Fruit fly (Drosophila melanogaster) whole organism, embryonic: Measurements from ENCODE around the gene Fum1.

Source experiments
- ATbp ChIP-seq: fragments of 200-800 bp; sonication (Bioruptor generic); optimal IDR thresholded peaks from 2 replicates; lab custom pipeline; 2017; ENCODE audit warnings: missing biosample characterization, mild to moderate bottlenecking, missing genetic modification characterization, missing genetic modification reagents
- Aef1 ChIP-seq: fragments of 200-800 bp; sonication (Bioruptor generic); IDR thresholded peaks from 3 replicates; pipeline ENCODE4 v1.3.6; 2022; ENCODE audit warnings: missing biosample characterization, missing genetic modification characterization
- Awh ChIP-seq: fragments of 200-800 bp; sonication (Bioruptor generic); IDR thresholded peaks from 2 replicates; pipeline ENCODE4, ENCODE4 v1.3.6; 2022; ENCODE audit warnings: missing biosample characterization, missing genetic modification characterization
- B-H1 ChIP-seq: fragments of 200-800 bp; sonication (Bioruptor generic); IDR thresholded peaks from 3 replicates; pipeline ENCODE4 v1.3.6; 2022; ENCODE audit warnings: missing biosample characterization, missing genetic modification characterization
- B-H2 ChIP-seq: fragments of 200-800 bp; sonication (Bioruptor generic); optimal IDR thresholded peaks from 2 replicates; lab custom pipeline; 2018; ENCODE audit warnings: missing biosample characterization, mild to moderate bottlenecking, missing genetic modification characterization
- Bdp1 ChIP-seq: fragments of 200-800 bp; sonication (Bioruptor generic); optimal IDR thresholded peaks from 3 replicates; lab custom pipeline; 2016; ENCODE audit warnings: missing biosample characterization, missing genetic modification characterization
- CG10462 ChIP-seq: fragments of 200-800 bp; sonication (Bioruptor generic); optimal IDR thresholded peaks from 2 replicates; lab custom pipeline; 2016; ENCODE audit warnings: missing biosample characterization, missing genetic modification characterization
- CG11093 ChIP-seq: fragments of 200-800 bp; sonication (Bioruptor generic); IDR thresholded peaks from 3 replicates; pipeline ENCODE4 v1.3.6; 2022; ENCODE audit warnings: missing biosample characterization, missing genetic modification characterization
- CG11456 ChIP-seq: fragments of 200-800 bp; sonication (Bioruptor generic); IDR thresholded peaks from 3 replicates; pipeline ENCODE4 v1.3.6; 2022; ENCODE audit warnings: missing biosample characterization, missing genetic modification characterization
- CG12659 ChIP-seq: fragments of 200-800 bp; sonication (Bioruptor generic); optimal IDR thresholded peaks from 3 replicates; lab custom pipeline; 2017; ENCODE audit warnings: mild to moderate bottlenecking, missing biosample characterization, missing genetic modification reagents, missing genetic modification characterization
- CG14014 ChIP-seq: fragments of 200-800 bp; sonication (Bioruptor generic); IDR thresholded peaks from 2 replicates; pipeline ENCODE4 v1.3.6; 2022; ENCODE audit warnings: missing biosample characterization, missing genetic modification characterization
- CG16813 ChIP-seq: fragments of 200-800 bp; sonication (Bioruptor generic); IDR thresholded peaks from 3 replicates; pipeline ENCODE4 v1.3.6; 2022; ENCODE audit warnings: missing biosample characterization, missing genetic modification characterization; ENCODE audit not compliant: partially characterized antibody
- CG17385 ChIP-seq: fragments of 200-800 bp; sonication (Bioruptor generic); optimal IDR thresholded peaks from 3 replicates; lab custom pipeline; 2018; ENCODE audit warnings: missing biosample characterization, mild to moderate bottlenecking, missing genetic modification characterization
- CG2129 ChIP-seq: fragments of 200-800 bp; sonication (Bioruptor generic); IDR thresholded peaks from 2 replicates; pipeline ENCODE4 v1.3.6; 2022; ENCODE audit warnings: missing biosample characterization, missing genetic modification characterization; ENCODE audit not compliant: partially characterized antibody
- CG2875 ChIP-seq: fragments of 200-800 bp; sonication (Bioruptor generic); optimal IDR thresholded peaks from 2 replicates; lab custom pipeline; 2017; ENCODE audit warnings: missing biosample characterization, mild to moderate bottlenecking, missing genetic modification characterization, missing genetic modification reagents
- CG32772 ChIP-seq: fragments of 200-800 bp; sonication (Bioruptor generic); IDR thresholded peaks from 2 replicates; pipeline ENCODE4 v1.3.6; 2022; ENCODE audit warnings: missing biosample characterization, missing genetic modification characterization
- CG3407 ChIP-seq: fragments of 200-800 bp; sonication (Bioruptor generic); optimal IDR thresholded peaks from 2 replicates; lab custom pipeline; 2018; ENCODE audit warnings: missing biosample characterization, mild to moderate bottlenecking, missing genetic modification characterization
- CG34376 ChIP-seq: fragments of 200-800 bp; sonication (Bioruptor generic); optimal IDR thresholded peaks from 2 replicates; lab custom pipeline; 2018; ENCODE audit warnings: missing biosample characterization, mild to moderate bottlenecking, missing genetic modification characterization
- CG4820 ChIP-seq: fragments of 200-800 bp; sonication (Bioruptor generic); optimal IDR thresholded peaks from 3 replicates; lab custom pipeline; 2016; ENCODE audit warnings: missing biosample characterization, missing genetic modification characterization
- CG7357 ChIP-seq: fragments of 200-800 bp; sonication (Bioruptor generic); IDR thresholded peaks from 3 replicates; pipeline ENCODE4 v1.3.6; 2022; ENCODE audit warnings: missing biosample characterization, missing genetic modification characterization
- CG7928 ChIP-seq: fragments of 200-800 bp; sonication (Bioruptor generic); optimal IDR thresholded peaks from 2 replicates; lab custom pipeline; 2017; ENCODE audit warnings: missing biosample characterization, mild to moderate bottlenecking, missing genetic modification characterization
- CG8089 ChIP-seq: fragments of 200-800 bp; sonication (Bioruptor generic); optimal IDR thresholded peaks from 3 replicates; lab custom pipeline; 2016; ENCODE audit warnings: missing biosample characterization, missing genetic modification characterization
- CkIIα-i1 ChIP-seq: fragments of 200-800 bp; sonication (Bioruptor generic); IDR thresholded peaks from 2 replicates; pipeline ENCODE4 v1.3.6; 2022; ENCODE audit warnings: missing biosample characterization, missing genetic modification characterization
- Dek ChIP-seq: fragments of 200-800 bp; sonication (Bioruptor generic); optimal IDR thresholded peaks from 3 replicates; lab custom pipeline; 2019; ENCODE audit warnings: missing biosample characterization, mild to moderate bottlenecking, missing genetic modification characterization, moderate library complexity
- Dfd ChIP-seq, 2 experiments: fragments of >200 bp; optimal IDR thresholded peaks; 2 replicates each; lab custom pipeline; 2017; ENCODE audit warnings: missing biosample characterization in 2 of 2, missing genetic modification characterization in 2 of 2
- Dip2 ChIP-seq: fragments of 200-800 bp; sonication (Bioruptor generic); IDR thresholded peaks from 2 replicates; pipeline ENCODE4 v1.3.6; 2022; ENCODE audit warnings: missing biosample characterization, missing genetic modification characterization
- Dip3 ChIP-seq: fragments of 200-800 bp; sonication (Bioruptor generic); optimal IDR thresholded peaks from 3 replicates; lab custom pipeline; 2016; ENCODE audit warnings: missing biosample characterization, missing genetic modification characterization
- HLH4C ChIP-seq: fragments of 200-800 bp; sonication (Bioruptor generic); IDR thresholded peaks from 3 replicates; pipeline ENCODE4 v1.3.6; 2022; ENCODE audit warnings: missing biosample characterization, missing genetic modification characterization; ENCODE audit not compliant: partially characterized antibody
- Nf-YA ChIP-seq: fragments of 200-800 bp; sonication (Bioruptor generic); IDR thresholded peaks from 2 replicates; pipeline ENCODE4 v1.3.6; 2022; ENCODE audit warnings: missing biosample characterization, missing genetic modification characterization
- Pdp1 ChIP-seq, 2 experiments: fragments of 200-800 bp; sonication (Bioruptor generic); optimal IDR thresholded peaks; 3 replicates each; lab custom pipeline; 2016; ENCODE audit warnings: missing biosample characterization in 2 of 2, missing genetic modification characterization in 2 of 2, mild to moderate bottlenecking in 1 of 2, moderate library complexity in 1 of 2
- Ptx1 ChIP-seq: fragments of 200-800 bp; sonication (Bioruptor generic); IDR thresholded peaks from 2 replicates; pipeline ENCODE4 v1.3.6; 2022; ENCODE audit warnings: missing biosample characterization, missing genetic modification characterization
- Side ChIP-seq: fragments of 200-800 bp; sonication (Bioruptor generic); optimal IDR thresholded peaks from 2 replicates; lab custom pipeline; 2016; ENCODE audit warnings: missing biosample characterization, missing genetic modification characterization
- Sox100B ChIP-seq: fragments of 200-800 bp; sonication (Bioruptor generic); optimal IDR thresholded peaks from 3 replicates; lab custom pipeline; 2018; ENCODE audit warnings: missing biosample characterization, mild to moderate bottlenecking, missing genetic modification characterization
- ato ChIP-seq: fragments of 200-800 bp; sonication (Bioruptor generic); IDR thresholded peaks from 2 replicates; pipeline ENCODE4 v1.3.6; 2022; ENCODE audit warnings: missing biosample characterization, missing genetic modification characterization; ENCODE audit not compliant: partially characterized antibody
- bowl ChIP-seq: fragments of 200-800 bp; sonication (Bioruptor generic); IDR thresholded peaks from 2 replicates; pipeline ENCODE4 v1.3.6; 2022; ENCODE audit warnings: missing biosample characterization, missing genetic modification characterization
- croc ChIP-seq: fragments of 200-800 bp; sonication (Bioruptor generic); conservative IDR thresholded peaks from 3 replicates; pipeline ENCODE4 v1.3.6; 2022; ENCODE audit warnings: missing biosample characterization, missing genetic modification characterization
- fd102C ChIP-seq: fragments of 200-800 bp; sonication (Bioruptor generic); optimal IDR thresholded peaks from 2 replicates; lab custom pipeline; 2018; ENCODE audit warnings: missing biosample characterization, mild to moderate bottlenecking, missing genetic modification characterization, moderate library complexity
- fd96Cb ChIP-seq: fragments of 200-800 bp; sonication (Bioruptor generic); optimal IDR thresholded peaks from 2 replicates; lab custom pipeline; 2018; ENCODE audit warnings: missing biosample characterization, mild to moderate bottlenecking, missing genetic modification characterization, moderate library complexity
- gsb ChIP-seq: fragments of 200-800 bp; sonication (Bioruptor generic); IDR thresholded peaks from 2 replicates; pipeline ENCODE4 v1.3.6; 2022; ENCODE audit warnings: missing biosample characterization, missing genetic modification characterization
- insv ChIP-seq, 2 experiments: fragments of 200-800 bp; sonication (Bioruptor generic); optimal IDR thresholded peaks; 3 replicates each; lab custom pipeline; 2016 to 2018; ENCODE audit warnings: missing biosample characterization in 2 of 2, missing genetic modification characterization in 2 of 2
- lab ChIP-seq: fragments of 200-800 bp; sonication (Bioruptor generic); optimal IDR thresholded peaks from 3 replicates; lab custom pipeline; 2017; ENCODE audit warnings: missing biosample characterization, missing genetic modification characterization, mild to moderate bottlenecking, moderate library complexity, missing genetic modification reagents
- nau ChIP-seq: fragments of 200-800 bp; sonication (Bioruptor generic); optimal IDR thresholded peaks from 3 replicates; lab custom pipeline; 2017; ENCODE audit warnings: missing biosample characterization, mild to moderate bottlenecking, missing genetic modification characterization, missing genetic modification reagents
- pita ChIP-seq: fragments of 200-800 bp; sonication (Bioruptor generic); optimal IDR thresholded peaks from 2 replicates; lab custom pipeline; 2017; ENCODE audit warnings: missing biosample characterization, mild to moderate bottlenecking, missing genetic modification characterization
- wdn ChIP-seq: fragments of 200-800 bp; sonication (Bioruptor generic); IDR thresholded peaks from 2 replicates; pipeline ENCODE4 v1.3.6; 2022; ENCODE audit warnings: missing biosample characterization, missing genetic modification characterization
- yki ChIP-seq: fragments of >200 bp; optimal IDR thresholded peaks from 3 replicates; lab custom pipeline; 2018

The Fum1 gene

DNA sequence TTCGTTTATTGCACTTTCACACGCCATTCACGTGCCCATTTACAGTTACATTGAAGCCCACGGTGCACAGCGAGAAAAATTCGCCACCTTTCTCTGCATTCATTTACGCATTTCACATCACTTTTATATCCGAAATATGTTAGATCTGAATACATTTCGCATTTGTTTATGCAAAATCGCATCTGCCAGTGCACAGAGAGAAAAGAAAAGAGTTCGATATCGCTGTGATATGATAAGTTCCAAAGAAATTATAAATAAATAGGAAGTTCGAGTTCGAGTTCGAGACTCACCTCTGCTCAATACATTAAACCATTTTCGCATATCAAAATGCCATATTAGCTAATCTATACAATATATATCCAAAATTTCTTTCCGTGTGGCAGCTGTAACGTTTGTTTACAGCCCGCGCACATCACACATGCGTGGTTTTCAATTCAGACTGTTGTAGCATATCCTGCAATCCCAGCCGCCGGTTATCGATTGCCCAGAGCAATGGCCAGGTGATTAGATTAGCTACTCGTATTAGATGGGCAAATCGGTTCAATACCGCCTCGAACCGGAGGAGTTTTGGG lies 22.1 kb upstream of the Fum1 start (continued):
- TF ChIP-seq Pdp1 (GFP tag; optimal IDR thresholded peaks at IDR 0.05; lab: Kevin White, UChicago) = peak; percentile 70 to 89
- no peak for TF ChIP-seq Dip2 (GFP tag; lab: Robert Waterston, UW)
- TF ChIP-seq yki = no peak
- TF ChIP-seq B-H1 = peak; percentile 68
- peak; percentile 73 for TF ChIP-seq Side
- 0 out of 2 replicates have a peak, but pooled peaks have one; percentile 47 for TF ChIP-seq Nf-YA
- peak in 1 of 2 experiments; percentile 29 for TF ChIP-seq insv (GFP tag; optimal IDR thresholded peaks at IDR 0.05; lab: Kevin White, UChicago)
- peak; percentile 64 for TF ChIP-seq CG2875
- peak; percentile 78 for TF ChIP-seq Dek (tag; lab: Kevin White, UChicago)
- TF ChIP-seq ato (GFP tag; lab: Robert Waterston, UW) = no peak
- TF ChIP-seq Bdp1 = peak; percentile 67
- peak; percentile 67; the same call in 2 of the 3 replicates for TF ChIP-seq CG7357 (GFP tag; lab: Robert Waterston, UW)
- peak; percentile 82 for TF ChIP-seq CG17385 (GFP tag; lab: Kevin White, UChicago)
- TF ChIP-seq CG11093 (GFP tag; lab: Robert Waterston, UW) = peak; percentile 79
- TF ChIP-seq Dfd (GFP tag; optimal IDR thresholded peaks at IDR 0.05; lab: Kevin White, UChicago) = no peak
- peak; percentile 86 for TF ChIP-seq CG12659 (GFP tag; lab: Kevin White, UChicago)
- TF ChIP-seq CG10462 (GFP tag; lab: Kevin White, UChicago) = peak; percentile 64
- no peak for TF ChIP-seq CkIIα-i1 (GFP tag; lab: Robert Waterston, UW)
- peak; percentile 50 for TF ChIP-seq CG3407
- peak; percentile 68 for TF ChIP-seq wdn (GFP tag; lab: Robert Waterston, UW)
- TF ChIP-seq bowl (GFP tag; lab: Robert Waterston, UW) = 0 out of 2 replicates have a peak, but pooled peaks have one; percentile 5
- TF ChIP-seq CG4820 = peak; percentile 77
- TF ChIP-seq fd102C = peak; percentile 17
- TF ChIP-seq ATbp (GFP tag; lab: Kevin White, UChicago) = peak; percentile 81
- TF ChIP-seq CG32772 (GFP tag; lab: Robert Waterston, UW) = peak; percentile 67
- TF ChIP-seq nau (GFP tag; lab: Kevin White, UChicago) = peak; percentile 83
- no peak for TF ChIP-seq pita (GFP tag; lab: Kevin White, UChicago)
- peak; percentile 89 for TF ChIP-seq Sox100B (GFP tag; lab: Kevin White, UChicago)
- TF ChIP-seq CG2129 (GFP tag; lab: Robert Waterston, UW) = no peak
- TF ChIP-seq B-H2 = peak; percentile 17
- peak; percentile 78 for TF ChIP-seq Aef1 (GFP tag; lab: Robert Waterston, UW)
- peak; percentile 68 for TF ChIP-seq CG8089 (GFP tag; lab: Kevin White, UChicago)
- TF ChIP-seq CG16813 (GFP tag; lab: Robert Waterston, UW) = no peak
- peak; percentile 86 for TF ChIP-seq Ptx1 (GFP tag; lab: Robert Waterston, UW)
- peak; percentile 57 for TF ChIP-seq Awh
- peak; percentile 84 for TF ChIP-seq fd96Cb (tag; lab: Kevin White, UChicago)
- TF ChIP-seq CG14014 = peak; percentile 80
- TF ChIP-seq HLH4C (GFP tag; lab: Robert Waterston, UW) = no peak
- peak; percentile 60; the same call in 2 of the 3 replicates for TF ChIP-seq croc (GFP tag; lab: Robert Waterston, UW)
- TF ChIP-seq CG34376 (GFP tag; lab: Kevin White, UChicago) = peak; percentile 53
- peak; percentile 92 for TF ChIP-seq lab (GFP tag; lab: Kevin White, UChicago)
- peak; percentile 85 for TF ChIP-seq Dip3 (GFP tag; lab: Kevin White, UChicago)
- TF ChIP-seq CG11456 = peak; percentile 75; the same call in 2 of the 3 replicates
- peak; percentile 45; the same call in 1 of the 2 replicates for TF ChIP-seq gsb (GFP tag; lab: Robert Waterston, UW)
- peak; percentile 62 for TF ChIP-seq CG7928
